Fruit fly (Drosophila melanogaster): ENCODE data around the gene Hr83.

Gene Hr83

dm6 chr3R:6375944-6376343 is 26.9 kb downstream of the Hr83 start, which contains the start of gene CRAT:
TSS of gene CRAT (minus strand) at chr3R:6376044.
- TF ChIP-seq CTCF (optimal IDR thresholded peaks at IDR 0.05) = no peak
- no peak for TF ChIP-seq CG8478 (optimal IDR thresholded peaks at IDR 0.05)

DNA sequence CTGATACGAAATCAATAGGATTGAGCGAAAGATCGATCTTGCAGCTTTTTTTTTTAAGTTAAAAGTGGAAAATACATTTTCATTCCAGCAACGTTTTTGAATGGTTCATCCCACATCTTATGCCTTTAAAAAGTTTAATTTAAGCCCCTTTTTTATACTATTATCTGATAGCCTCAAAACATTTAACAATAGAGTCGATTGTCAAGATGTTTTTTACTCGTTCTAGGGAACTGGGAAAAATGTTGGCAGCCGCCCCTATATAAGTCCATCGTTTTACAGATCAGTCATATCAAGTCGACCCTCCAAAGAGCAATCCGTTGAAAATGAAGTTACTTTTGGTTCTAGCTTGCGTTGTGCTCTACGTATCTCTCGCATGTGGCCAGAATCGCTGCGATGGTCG is 28.5 kb downstream of the Hr83 start, which contains the start of gene CG42537:
CG42537 (plus strand) TSS at position 301 of the 400 bp plus-strand sequence.
- TF ChIP-seq CG8478 (optimal IDR thresholded peaks at IDR 0.05) (no peak), CTCF (optimal IDR thresholded peaks at IDR 0.05) (no peak)

- TF ChIP-seq CTCF (optimal IDR thresholded peaks at IDR 0.05) (no peak), CG8478 (optimal IDR thresholded peaks at IDR 0.05) (no peak)
Observed at dm6 chr3R:6380129-6380528, 31.1 kb downstream of the Hr83 start, which contains the start of the genes CG1024 and TfIIFalpha. TSS of gene CG1024 (minus strand) at chr3R:6380328. TSS of gene TfIIFalpha (plus strand) at chr3R:6380467.

DNA sequence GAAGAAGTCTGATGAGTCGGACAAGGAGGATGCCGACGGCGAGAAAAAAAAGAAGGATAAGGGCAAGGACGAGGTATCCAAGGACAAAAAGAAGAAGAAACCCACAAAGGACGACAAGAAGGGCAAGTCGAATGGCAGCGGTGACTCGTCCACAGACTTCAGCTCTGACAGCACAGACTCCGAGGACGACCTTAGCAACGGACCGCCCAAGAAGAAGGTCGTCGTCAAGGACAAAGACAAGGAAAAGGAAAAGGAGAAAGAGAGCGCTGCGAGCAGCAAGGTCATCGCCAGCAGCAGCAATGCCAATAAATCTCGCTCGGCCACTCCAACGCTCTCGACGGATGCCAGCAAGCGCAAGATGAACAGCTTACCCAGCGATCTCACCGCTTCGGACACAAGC is 32.7 kb downstream of the Hr83 start:
- TF ChIP-seq CG8478 (optimal IDR thresholded peaks at IDR 0.05) (no peak), CTCF (optimal IDR thresholded peaks at IDR 0.05) (no peak)

DNA sequence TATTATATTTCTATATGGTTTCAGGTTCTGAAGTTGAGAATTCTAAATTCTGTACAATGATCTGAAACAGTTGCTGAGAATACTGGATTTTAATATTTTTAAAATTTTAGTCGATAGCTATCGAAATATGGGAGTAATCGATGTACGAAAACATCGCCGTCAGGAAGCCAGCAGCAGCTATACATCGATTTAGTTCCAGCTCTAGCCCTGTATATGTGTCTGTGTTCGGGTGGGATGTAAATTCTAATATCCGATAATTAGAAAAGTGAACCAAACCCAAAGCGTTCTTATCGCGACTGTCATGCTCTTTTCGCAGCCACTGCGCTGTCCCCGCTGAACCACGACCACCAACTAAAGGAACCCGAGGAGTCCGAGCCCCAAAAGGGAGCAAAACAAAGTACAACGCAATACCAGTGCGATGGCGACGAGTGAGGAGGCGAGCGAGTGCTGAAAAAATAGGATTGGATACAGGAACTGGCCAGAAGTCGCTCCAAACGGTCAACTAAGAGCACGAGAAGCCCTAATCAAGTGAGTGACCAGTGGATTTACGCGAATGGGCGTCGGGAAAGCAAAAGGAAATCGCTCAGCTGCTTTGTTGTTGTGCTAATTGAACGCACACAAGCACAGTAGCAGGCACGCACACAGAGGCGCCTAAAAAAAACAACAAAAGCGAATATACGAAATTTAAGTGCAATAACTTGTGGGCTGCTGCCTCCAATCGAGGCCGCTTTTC is 33.9 kb downstream of the Hr83 start, which contains the start of gene gzl:
gzl (plus strand) TSS at position 182 of the 733 bp plus-strand sequence.
- TF ChIP-seq CTCF (optimal IDR thresholded peaks at IDR 0.05) = no peak
- TF ChIP-seq CG8478 (optimal IDR thresholded peaks at IDR 0.05) = no peak

- TF ChIP-seq CG8478 (optimal IDR thresholded peaks at IDR 0.05) = no peak
- no peak for TF ChIP-seq CTCF (optimal IDR thresholded peaks at IDR 0.05)
Observed at dm6 chr3R:6383466-6383769, 34.4 kb downstream of the Hr83 start.

DNA sequence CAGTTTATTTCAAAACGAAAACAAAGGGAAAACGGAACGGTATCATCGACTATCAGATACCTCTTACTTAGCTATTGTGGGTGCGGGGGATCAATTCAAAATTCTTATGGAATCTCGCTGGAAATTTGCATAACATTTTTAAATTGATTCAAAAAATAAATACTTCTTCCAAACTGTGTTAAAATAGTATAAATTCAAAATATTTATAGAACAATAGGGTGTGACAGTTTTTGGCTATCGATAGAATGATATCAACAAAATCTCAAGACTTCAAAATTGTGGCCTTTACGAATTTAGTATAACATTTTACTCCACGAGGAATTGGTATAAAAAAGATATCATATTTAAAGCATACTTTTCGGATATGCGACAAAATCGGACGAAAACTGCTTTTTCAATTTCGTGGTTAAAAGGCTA is 39.4 kb downstream of the Hr83 start:
- TF ChIP-seq CG8478 (optimal IDR thresholded peaks at IDR 0.05) = no peak
- no peak for TF ChIP-seq CTCF (optimal IDR thresholded peaks at IDR 0.05)

- TF ChIP-seq CG8478 (optimal IDR thresholded peaks at IDR 0.05) (no peak), CTCF (optimal IDR thresholded peaks at IDR 0.05) (no peak)
Observed at dm6 chr3R:6393515-6394246, 44.6 kb downstream of the Hr83 start.

dm6 chr3R:6394247-6394522 is 45.1 kb downstream of the Hr83 start:
- TF ChIP-seq CTCF (optimal IDR thresholded peaks at IDR 0.05) (no peak), CG8478 (optimal IDR thresholded peaks at IDR 0.05) (no peak)

DNA sequence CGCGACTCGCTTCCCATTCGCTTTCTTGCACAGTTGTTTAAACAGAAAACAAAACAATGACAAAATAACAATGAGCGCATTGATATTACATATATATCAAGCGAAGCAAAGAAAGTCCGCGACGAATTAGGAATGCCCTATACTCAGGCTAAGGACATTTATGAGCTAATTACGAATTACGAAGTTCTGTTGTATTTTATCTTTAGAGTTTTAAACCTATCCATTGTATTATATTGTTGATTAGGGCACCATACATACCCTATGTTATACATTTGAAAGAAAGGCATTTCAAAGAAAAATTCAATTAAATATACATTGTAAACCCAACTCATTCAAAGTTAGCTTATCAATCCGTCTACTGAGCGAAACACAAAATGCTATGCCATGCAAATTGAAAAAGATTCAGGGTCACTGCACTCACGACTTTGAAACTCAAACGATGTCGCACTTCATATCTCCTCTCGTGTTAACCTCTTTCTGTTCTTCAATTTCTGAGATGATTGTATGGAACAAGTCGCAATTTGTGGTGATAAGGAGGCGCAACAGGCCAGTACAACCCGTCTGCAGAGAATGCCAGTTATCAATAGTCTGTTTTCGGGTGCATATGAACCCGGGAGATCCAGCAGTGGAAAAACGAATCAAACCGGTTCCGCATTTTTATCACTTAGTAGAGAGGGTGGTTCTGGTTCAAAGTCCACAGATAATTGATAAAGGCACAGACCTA is 46.7 kb downstream of the Hr83 start:
- TF ChIP-seq CTCF (optimal IDR thresholded peaks at IDR 0.05) (no peak), CG8478 (optimal IDR thresholded peaks at IDR 0.05) (no peak)

- TF ChIP-seq CG8478 (optimal IDR thresholded peaks at IDR 0.05) (no peak), CTCF (optimal IDR thresholded peaks at IDR 0.05) (no peak)
Observed at dm6 chr3R:6396613-6397012, 47.6 kb downstream of the Hr83 start.

DNA sequence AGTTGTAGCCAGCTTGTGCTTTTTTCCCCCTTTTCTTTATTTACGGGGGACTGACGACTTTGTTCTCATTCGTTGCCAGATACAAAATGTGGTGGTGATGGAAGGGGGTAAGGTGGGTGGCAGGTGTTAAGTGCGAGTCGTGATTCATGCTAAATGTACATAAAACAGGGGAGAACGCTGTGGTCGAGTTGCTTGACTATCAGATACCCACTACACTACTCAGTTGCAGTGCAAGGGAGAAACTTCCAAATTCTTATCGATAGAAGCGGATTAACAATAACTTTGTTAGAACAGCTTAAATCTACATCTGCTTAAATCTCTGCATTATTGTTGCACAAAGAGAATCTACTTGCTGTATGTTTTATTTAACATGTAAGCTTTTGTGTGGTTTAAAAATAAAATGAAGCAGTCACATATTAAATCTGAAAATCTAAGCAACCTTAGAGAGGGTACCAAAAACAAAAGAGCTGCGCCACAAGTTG is 48.6 kb downstream of the Hr83 start:
- TF ChIP-seq CG8478 (optimal IDR thresholded peaks at IDR 0.05) = no peak
- TF ChIP-seq CTCF (optimal IDR thresholded peaks at IDR 0.05) = no peak

dm6 chr3R:6399289-6399688 is 50.2 kb downstream of the Hr83 start:
- no peak for TF ChIP-seq CTCF (optimal IDR thresholded peaks at IDR 0.05)
- TF ChIP-seq CG8478 (optimal IDR thresholded peaks at IDR 0.05) = no peak

DNA sequence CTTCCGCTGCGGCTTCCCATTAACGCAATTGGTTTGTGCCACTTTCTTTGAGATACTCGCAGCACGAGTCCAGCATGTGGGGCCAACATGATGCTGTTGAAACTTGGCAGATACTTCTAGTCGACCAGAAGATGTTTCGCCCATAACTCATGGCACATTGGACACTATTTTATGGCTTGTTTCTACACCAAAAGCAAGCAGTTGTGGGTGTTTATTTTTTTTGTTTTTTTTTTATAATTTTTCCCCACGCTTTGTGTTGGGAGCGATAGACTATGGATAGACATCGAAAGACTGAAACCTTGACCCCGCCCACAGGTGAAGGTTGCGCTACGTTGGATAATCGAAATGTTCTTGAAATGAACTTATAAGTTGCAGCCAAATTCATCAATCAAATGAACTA is 50.7 kb downstream of the Hr83 start:
- no peak for TF ChIP-seq CTCF (optimal IDR thresholded peaks at IDR 0.05)
- no peak for TF ChIP-seq CG8478 (optimal IDR thresholded peaks at IDR 0.05)
